Worm (Caenorhabditis elegans) whole organism, midembryonic: ENCODE results near the gene mca-2.

Experiments used
- klf-2 ChIP-seq: fragments of 200-800 bp; sonication (Bioruptor generic); conservative IDR thresholded peaks from 2 replicates; pipeline ENCODE4 v1.3.6; 2022; ENCODE audit warnings: missing genetic modification reagents, missing genetic modification characterization, missing compliant biosample characterization
- ztf-23 ChIP-seq: fragments of 200-800 bp; sonication (Bioruptor generic); IDR thresholded peaks from 2 replicates; pipeline ENCODE4 v1.3.6; 2022; ENCODE audit warnings: missing genetic modification reagents, missing genetic modification characterization, missing compliant biosample characterization

ce11 chrIV:2130714-2131113 is 46.9 kb downstream of the mca-2 start, which contains the start of gene prmt-6:
- no peak for TF ChIP-seq ztf-23 (GFP tag; lab: Robert Waterston, UW)
- no peak for TF ChIP-seq klf-2 (GFP tag; lab: Robert Waterston, UW)
